Fruit fly (Drosophila melanogaster): ENCODE measurements around the gene Dnaaf4.

Dnaaf4 gene

DNA sequence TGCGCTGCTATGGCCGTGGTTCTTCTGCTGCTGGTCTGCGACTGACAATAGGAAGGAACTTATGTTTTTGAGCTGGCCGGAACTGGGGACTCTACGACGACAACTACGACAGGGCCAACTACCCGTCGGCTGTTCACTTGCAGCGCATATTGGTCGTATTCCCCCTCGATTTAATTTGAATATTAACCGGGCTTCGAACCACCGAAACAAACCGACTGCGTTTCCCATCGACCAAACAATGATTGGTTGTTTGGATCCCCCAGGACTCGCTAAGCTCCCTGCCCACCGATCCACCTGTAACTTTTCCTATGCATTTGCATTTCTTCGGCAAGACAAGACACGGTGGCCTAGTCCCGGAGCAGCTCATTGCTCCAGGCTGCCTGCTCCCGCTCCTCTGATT, at the start of gene Dnaaf4:
TSS of gene Dnaaf4 (minus strand) at position 101 of the 400 bp plus-strand sequence.
- TF ChIP-seq noc (tag; optimal IDR thresholded peaks at IDR 0.05) = no peak

DNA sequence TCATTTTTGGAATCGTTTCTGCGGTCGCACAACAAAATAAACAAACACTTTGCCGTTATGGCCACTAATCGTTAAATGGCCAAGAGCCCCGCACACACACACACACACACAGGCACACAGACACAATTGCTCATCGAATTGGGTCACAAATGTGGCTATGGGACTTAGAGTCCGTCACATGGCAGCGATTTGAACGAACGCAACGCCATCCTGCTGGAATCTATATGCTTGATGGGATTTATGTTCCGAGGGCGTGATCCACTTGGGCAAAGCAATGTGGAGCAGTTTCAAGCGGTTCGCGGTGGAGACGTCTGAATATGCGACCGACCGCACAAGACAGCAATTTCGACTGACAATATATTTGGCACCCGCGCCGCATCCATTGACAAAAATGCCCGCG, 49.0 kb upstream of the Dnaaf4 start:
- no peak for TF ChIP-seq noc (tag; optimal IDR thresholded peaks at IDR 0.05)

DNA sequence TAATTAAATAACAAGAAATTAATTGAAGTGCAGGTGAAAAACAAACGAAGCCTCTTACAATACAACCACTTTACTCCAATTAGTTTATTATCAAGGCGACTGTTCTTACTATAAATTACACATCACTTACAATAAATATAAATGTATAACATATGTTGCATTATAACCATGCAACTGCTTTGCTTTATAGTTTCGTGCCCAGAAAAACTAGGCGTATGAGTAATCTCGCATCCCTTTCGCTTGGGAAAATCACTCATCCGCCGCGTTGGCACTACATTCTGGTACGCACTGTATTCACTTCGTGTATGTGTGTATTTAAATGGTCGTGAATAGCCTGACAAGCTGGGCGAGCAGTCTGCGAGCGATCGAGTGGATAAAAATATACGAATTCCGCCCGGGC, 48.4 kb upstream of the Dnaaf4 start:
- TF ChIP-seq noc (tag; optimal IDR thresholded peaks at IDR 0.05) = no peak

DNA sequence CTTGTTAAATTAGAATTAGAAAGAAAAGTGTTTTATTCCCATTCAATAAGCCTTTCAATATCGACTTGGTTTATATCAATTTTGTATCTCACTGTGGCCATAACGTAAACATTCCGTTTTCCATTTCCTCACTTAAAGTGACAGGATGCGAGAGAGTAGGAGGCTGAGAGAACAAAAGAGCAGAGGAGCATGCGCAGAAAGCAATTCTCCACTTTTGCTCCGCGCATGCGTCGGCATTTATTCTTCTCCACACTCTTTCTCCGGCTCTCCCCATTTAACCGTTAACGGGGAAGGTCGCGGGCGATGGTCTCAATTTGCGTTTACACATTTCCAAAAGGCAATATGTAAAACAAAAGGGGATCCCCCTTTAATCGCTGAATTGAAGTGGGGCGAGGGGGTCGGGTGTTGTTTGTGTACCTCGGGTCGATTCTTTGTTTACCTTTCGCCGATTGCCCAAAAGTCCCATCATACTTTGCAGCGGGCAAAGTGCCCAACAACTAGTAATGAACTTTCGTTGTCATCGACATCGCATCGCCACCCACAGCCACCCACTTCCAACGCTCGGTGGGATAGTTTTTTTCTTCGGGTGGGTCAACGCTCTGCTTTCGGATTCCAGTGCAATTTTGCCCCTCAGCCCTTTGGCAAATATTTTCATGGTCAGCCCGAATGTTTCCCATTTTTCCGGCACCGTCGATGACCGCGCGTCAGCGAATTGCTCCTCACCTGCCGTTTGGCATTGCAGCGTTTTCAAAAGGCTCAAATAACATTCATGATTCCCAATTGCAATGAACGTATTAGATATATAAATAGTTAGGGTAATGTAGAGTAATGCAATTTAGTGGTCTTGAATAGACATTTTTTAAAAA, 47.4 kb upstream of the Dnaaf4 start:
- TF ChIP-seq noc (tag; optimal IDR thresholded peaks at IDR 0.05) = no peak

DNA sequence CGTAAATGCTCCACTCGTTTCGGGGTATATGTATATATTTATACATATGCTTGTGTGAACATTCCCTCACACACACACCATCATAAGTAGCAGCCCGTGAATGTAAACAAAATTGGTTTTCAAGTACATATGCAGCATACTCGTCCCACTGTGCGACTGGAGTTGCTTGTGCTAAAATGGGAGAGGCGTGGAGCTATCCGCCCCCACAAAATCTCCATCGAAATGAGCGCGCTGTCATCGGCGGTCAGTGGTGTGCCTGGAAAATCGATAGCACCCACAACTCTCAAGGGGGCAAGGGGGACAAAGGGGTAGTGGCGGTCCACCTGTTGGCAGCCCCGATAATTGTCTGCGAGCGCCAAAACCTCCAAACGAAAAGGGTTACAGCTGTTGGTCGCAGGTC, 46.5 kb upstream of the Dnaaf4 start:
- TF ChIP-seq noc (tag; optimal IDR thresholded peaks at IDR 0.05) = no peak

DNA sequence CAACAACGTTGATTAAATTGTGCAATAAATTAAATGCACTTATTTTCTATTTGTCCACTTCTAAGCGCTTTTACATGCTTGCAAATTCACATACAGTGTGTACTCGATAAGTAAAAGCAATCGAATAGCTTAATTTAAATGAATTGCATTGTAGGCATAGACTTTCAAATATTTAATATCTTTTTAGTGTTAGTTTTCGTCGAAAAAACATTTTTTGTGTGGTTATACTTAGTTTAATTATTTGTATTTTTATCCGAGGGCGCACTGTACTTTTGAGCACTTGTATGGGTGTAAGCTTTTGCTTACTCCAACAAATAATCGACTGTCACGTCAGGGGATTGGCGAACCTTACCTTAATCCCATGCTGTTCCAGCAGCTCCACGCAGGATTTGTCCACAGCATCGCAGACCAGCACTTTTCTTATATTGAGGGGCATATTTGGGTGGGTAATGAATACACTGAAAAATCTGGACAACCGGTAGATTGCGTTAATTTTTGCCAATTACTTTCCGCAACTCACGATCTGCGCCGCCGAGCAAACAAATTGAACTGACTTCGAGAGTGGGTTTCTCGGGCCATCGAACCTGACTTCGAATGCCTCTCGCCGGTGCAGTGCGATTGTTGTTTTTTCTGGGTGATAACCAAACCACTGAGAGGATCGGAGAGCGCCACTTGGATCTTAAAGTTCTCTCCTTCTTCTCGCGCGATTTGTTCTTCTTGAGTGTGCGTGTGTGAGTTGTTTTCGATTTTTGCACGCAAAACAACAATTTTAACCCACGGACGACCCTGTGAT, 33.8 kb upstream of the Dnaaf4 start, which contains the start of gene CG6287:
TSS of gene CG6287 (minus strand) at position 556 of the 793 bp plus-strand sequence.
- TF ChIP-seq noc (tag; optimal IDR thresholded peaks at IDR 0.05) = peak; percentile 68

DNA sequence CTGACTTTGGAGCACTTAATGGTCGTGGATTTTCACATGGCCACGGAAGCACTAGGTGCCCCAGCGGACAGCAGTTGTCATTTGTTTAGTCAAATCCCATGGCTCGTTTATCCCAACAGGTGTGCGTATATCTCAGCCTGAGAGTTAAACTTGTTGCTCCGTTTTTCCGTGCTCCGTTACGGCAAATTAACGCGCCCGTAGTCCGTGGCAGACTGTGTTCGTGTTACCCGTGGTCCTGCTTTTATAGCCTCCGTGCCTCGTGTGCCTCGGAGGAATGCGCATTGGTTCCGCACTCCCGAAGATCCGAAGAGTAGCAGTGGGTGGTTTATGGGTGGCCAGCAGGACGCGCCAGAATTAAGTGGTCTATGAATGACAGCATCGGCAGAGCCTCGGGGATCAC, 27.5 kb upstream of the Dnaaf4 start, which contains the start of gene Gyc32E:
TSS of gene Gyc32E (minus strand) at position 133 of the 400 bp plus-strand sequence.
- TF ChIP-seq noc (tag; optimal IDR thresholded peaks at IDR 0.05) = no peak

DNA sequence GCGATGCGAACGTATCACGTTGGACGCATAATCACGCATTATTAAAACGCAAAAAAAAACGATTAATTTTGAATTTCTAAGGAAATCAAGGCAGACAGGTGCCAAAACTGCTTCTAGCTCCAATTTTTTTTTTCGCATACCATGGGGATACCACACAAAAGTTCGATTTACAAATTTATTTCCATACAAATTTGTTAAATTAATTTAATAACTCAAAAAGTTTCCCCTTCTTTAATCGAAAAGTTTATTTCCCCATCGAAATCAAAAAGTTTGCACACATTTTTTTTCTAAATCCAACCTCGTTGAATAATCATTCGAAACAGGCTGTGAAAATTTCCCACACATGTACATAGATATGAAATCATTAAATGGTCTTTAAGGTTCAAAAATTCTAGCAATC, 23.8 kb upstream of the Dnaaf4 start, which contains the start of gene CG31867:
TSS of gene CG31867 (minus strand) at position 101 of the 400 bp plus-strand sequence.
- no peak for TF ChIP-seq noc (tag; optimal IDR thresholded peaks at IDR 0.05)

DNA sequence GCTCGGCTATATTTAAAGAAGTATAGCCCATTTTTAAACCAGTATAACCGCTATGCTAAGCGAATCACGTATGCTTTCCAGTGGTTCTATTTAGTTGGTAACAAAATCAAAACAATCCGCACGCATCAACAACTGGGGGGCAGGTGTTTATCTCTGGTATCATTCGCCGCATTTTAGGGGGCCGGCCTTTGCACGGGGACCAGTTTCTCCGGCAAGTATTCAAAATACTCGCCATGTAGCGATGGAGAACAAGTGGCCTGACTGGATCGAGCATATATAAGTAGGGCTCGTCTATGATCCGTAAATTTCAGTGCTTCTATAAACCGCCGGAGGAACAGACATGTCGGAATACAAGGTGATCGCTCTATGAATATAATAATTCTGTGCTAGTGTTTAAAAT, 14.6 kb upstream of the Dnaaf4 start, which contains the start of gene hgo:
TSS of gene hgo (plus strand) at position 301 of the 400 bp plus-strand sequence.
- no peak for TF ChIP-seq noc (tag; optimal IDR thresholded peaks at IDR 0.05)

DNA sequence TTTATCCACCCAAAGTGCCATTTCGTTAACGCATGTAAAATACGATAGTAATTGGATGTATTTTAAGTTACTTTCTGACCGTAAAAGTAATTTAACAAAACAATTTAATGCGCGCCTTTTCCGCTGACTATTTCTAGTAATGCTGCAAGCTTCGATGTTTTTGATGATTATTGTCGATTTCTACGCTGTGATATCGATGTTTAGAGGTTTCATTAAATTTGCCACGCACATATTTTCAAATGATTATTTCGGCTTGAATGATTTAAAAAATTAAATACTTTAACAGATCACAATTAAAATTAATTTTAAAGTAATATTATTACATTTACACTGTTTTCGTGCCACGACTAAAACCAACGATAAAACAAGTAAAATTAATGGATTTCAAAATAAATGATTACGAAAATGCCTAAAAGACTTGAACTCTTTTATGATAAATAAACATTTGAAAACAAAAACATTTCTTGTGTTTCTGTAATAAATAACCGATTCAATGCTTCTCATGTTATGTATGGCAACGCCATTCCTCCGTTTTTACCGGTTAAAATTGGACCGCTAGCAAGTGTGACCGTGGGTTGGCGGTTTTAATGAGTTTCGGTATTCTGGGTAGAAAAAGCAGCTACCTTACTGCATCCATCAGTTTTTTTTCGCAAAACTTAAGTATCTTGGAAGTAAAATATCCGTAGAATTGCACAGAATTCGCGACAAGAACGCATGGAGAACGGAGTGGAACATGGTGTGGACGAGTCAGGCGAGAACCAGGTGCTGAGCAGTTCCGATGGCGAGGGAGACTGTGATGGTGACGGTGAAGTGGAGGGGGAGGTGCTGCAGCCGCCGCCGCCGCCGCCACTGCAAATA, 8.9 kb upstream of the Dnaaf4 start, which contains the start of the genes RfC38 and CG4751:
TSS of gene RfC38 (minus strand) at position 495 of the 858 bp plus-strand sequence.
TSS of gene CG4751 (plus strand) at position 587 of the 858 bp plus-strand sequence.
- TF ChIP-seq noc (tag; optimal IDR thresholded peaks at IDR 0.05) = no peak

DNA sequence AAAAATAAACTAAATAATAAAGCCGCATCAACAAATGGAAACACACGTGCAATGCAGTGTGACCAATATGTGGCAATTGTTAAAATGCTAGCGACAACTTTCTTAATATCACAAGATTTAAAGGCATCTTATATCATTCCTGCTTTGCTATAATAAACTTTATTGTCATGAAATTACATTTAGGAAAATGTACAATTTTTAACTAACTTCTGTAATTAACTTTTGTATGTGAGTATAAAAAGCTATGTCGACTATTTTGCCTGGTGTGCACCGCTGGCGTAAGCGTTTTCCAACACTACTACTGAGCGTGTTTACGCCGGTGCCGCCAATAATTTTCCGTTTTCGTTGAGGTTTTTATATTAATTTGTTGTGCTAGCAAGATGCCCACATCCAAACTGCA, 2.0 kb upstream of the Dnaaf4 start, which contains the start of the genes Csl4 and Nup160:
TSS of gene Csl4 (minus strand) at position 69 of the 400 bp plus-strand sequence.
TSS of gene Nup160 (plus strand) at position 279 of the 400 bp plus-strand sequence.
- no peak for TF ChIP-seq noc (tag; optimal IDR thresholded peaks at IDR 0.05)

DNA sequence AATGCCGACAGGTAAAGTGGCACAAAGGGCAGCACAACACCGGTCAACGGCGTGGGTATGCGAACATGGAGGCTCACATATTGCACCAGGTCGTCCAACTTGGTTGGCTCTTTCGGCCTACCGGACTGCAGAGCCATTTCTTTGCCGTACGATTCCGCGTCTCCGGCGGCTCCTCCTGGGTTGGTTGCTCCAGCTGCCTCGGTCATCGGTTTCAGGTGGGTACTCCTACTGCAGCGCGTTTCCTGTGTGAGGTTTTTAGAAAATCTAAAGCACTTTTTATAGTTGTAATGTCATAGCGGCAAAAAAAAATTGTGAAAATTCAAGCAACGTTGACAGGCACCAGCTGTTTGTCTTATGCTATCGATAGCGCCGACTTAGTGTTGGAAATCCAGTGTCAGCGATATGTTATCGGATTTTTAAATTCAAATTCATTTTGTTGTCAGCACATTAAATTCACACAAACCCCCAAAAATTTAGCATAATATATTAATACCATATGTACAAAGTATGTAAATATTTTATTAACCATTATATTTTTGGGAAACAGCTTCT, 1.5 kb downstream of the Dnaaf4 start, which contains the start of gene CG6230:
TSS of gene CG6230 (minus strand) at position 354 of the 552 bp plus-strand sequence.
- no peak for TF ChIP-seq noc (tag; optimal IDR thresholded peaks at IDR 0.05)

DNA sequence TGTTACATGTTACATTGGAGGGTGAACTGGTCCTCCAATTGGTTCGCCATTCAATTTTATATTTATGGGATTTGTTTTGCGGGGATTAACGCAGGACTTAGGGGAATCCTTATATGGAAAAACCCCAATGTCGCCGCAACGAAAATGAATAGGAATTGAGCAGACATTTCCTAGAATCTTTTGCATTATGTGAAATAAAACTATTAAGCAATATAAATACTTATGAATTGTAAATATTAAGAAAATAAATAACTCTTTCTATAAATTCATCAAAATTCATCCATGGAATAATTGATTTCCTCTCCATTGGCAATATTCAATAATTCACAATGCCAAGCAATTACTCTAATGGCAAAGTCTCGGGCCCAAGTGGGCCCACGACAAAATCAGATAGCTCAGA, 7.8 kb downstream of the Dnaaf4 start, which contains the start of gene Gr32a:
TSS of gene Gr32a (plus strand) at position 301 of the 400 bp plus-strand sequence.
- TF ChIP-seq noc (tag; optimal IDR thresholded peaks at IDR 0.05) = no peak

DNA sequence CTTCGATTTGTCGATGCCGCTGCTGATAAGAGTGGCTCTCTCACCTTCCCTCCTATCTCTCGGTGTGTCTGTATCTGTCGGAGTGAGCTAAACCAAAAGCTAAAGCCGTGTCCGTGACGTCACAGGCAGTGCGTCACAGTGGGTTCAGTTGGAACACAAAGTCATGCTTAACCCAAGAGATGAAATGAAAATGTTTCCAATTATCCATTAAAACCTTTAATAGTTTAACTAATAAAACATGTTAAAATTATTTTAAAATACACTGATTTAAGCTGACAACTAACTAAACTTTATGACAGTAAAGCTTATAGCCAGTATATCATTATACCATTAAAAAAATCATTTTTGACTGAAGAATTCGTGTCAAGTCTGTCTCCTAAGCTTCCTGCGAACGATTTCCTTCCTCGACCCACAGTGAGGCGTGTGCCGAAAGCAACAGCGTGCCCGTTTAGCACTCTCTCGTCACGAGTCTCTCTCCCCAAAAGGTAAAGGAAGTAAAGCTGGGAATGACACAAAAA, 8.4 kb downstream of the Dnaaf4 start, which contains the start of gene Idua:
TSS of gene Idua (minus strand) at position 51 of the 518 bp plus-strand sequence.
- TF ChIP-seq noc (tag; optimal IDR thresholded peaks at IDR 0.05) = no peak
